Fruit fly (Drosophila melanogaster) whole organism, embryonic: Measurements from ENCODE around the gene MED19.

Source experiments
- Abd-B ChIP-seq: fragments of 200-800 bp; sonication (Bioruptor generic); optimal IDR thresholded peaks from 2 replicates; lab custom pipeline; 2018; ENCODE audit warnings: missing biosample characterization, mild to moderate bottlenecking, missing genetic modification characterization, moderate library complexity
- Antp ChIP-seq: fragments of 200-800 bp; sonication (Bioruptor generic); optimal IDR thresholded peaks from 3 replicates; lab custom pipeline; 2016; ENCODE audit warnings: missing biosample characterization, missing genetic modification characterization
- CG12219 ChIP-seq: fragments of 200-800 bp; sonication (Bioruptor generic); optimal IDR thresholded peaks from 3 replicates; lab custom pipeline; 2018; ENCODE audit warnings: missing biosample characterization, mild to moderate bottlenecking, missing genetic modification characterization
- CG14441 ChIP-seq: fragments of 200-800 bp; sonication (Bioruptor generic); IDR thresholded peaks from 2 replicates; pipeline ENCODE4 v1.3.6; 2022; ENCODE audit warnings: missing biosample characterization, missing genetic modification characterization
- CG3065 ChIP-seq: fragments of 200-800 bp; sonication (Bioruptor generic); optimal IDR thresholded peaks from 2 replicates; lab custom pipeline; 2016; ENCODE audit warnings: missing biosample characterization, missing genetic modification characterization
- CG3726 ChIP-seq: fragments of 200-800 bp; sonication (Bioruptor generic); IDR thresholded peaks from 3 replicates; pipeline ENCODE4, ENCODE4 v1.3.6; 2022; ENCODE audit warnings: missing biosample characterization, missing genetic modification characterization
- Dek ChIP-seq: fragments of 200-800 bp; sonication (Bioruptor generic); optimal IDR thresholded peaks from 3 replicates; lab custom pipeline; 2019; ENCODE audit warnings: missing biosample characterization, mild to moderate bottlenecking, missing genetic modification characterization, moderate library complexity
- Gsc ChIP-seq: fragments of 200-800 bp; sonication (Bioruptor generic); IDR thresholded peaks from 2 replicates; pipeline ENCODE4 v1.3.6; 2022; ENCODE audit warnings: missing biosample characterization, missing genetic modification characterization
- bcd ChIP-seq: fragments of 200-800 bp; sonication (Bioruptor generic); optimal IDR thresholded peaks from 2 replicates; lab custom pipeline; 2017; ENCODE audit warnings: missing biosample characterization, mild to moderate bottlenecking, missing genetic modification characterization

- TF ChIP-seq Gsc (GFP tag; lab: Robert Waterston, UW) (no peak), Dek (tag; lab: Kevin White, UChicago) (no peak), bcd (GFP tag; lab: Kevin White, UChicago) (no peak), CG12219 (no peak), CG3065 (no peak), Antp (GFP tag; lab: Kevin White, UChicago) (no peak), Abd-B (GFP tag; lab: Kevin White, UChicago) (no peak), CG14441 (GFP tag; lab: Robert Waterston, UW) (no peak), CG3726 (no peak)
Observed at dm6 chr3L:17895815-17896275, 49.5 kb upstream of the MED19 start, which contains the start of gene Tsp74F.
